Fruit fly (Drosophila melanogaster): ENCODE measurements around the gene kug.

DNA sequence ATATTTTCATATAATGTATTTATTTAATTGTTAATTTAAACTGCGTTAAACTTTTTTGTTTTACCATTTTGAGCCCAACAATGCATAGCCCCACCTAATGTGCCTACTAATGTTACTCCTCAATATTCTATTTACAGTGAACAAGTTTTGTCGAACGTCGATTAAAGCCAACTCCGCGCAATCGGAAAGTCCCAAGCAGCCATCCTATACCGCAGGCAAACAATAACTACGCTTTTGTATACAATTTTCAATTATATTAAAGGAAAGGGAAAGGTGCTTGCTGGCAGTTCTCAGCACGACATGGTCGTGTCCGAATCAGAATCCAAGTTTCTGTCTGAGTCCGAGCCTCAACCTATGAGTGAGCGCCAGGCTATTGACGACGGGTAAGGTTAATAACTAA lies 23.7 kb upstream of the kug start, which contains the start of gene CG17732:
- TF ChIP-seq usp (GFP tag; optimal IDR thresholded peaks at IDR 0.05): no peak
- no peak for TF ChIP-seq psq (optimal IDR thresholded peaks at IDR 0.05)

All from whole organism.